Worm (Caenorhabditis elegans) whole organism, young adult: ENCODE results near the gene K07C11.8.

Source experiments
- B0336.3 ChIP-seq: fragments of 200-800 bp; sonication (Bioruptor generic); IDR thresholded peaks from 2 replicates; pipeline ENCODE4 v1.3.6; 2022; ENCODE audit warnings: missing genetic modification characterization, missing compliant biosample characterization
- F23B12.7 ChIP-seq: sonication (generic microtip); optimal IDR thresholded peaks from 2 replicates; lab custom pipeline; 2017; ENCODE audit warnings: missing genetic modification characterization, mild to moderate bottlenecking, missing compliant biosample characterization, antibody characterized with exemption, moderate library complexity; ENCODE audit not compliant: insufficient read depth
- F37B4.10 ChIP-seq: fragments of 200-800 bp; sonication (Bioruptor generic); IDR thresholded peaks from 2 replicates; pipeline ENCODE4 v1.3.6; 2022; ENCODE audit warnings: missing genetic modification characterization, missing compliant biosample characterization
- F39B2.1 ChIP-seq: fragments of 200-800 bp; sonication (Bioruptor generic); IDR thresholded peaks from 2 replicates; pipeline ENCODE4 v1.3.6; 2022; ENCODE audit warnings: missing genetic modification reagents, missing genetic modification characterization, missing compliant biosample characterization
- F57C9.4 ChIP-seq: sonication (generic microtip); optimal IDR thresholded peaks from 2 replicates; lab custom pipeline; 2017; ENCODE audit warnings: mild to moderate bottlenecking, missing genetic modification characterization, missing compliant biosample characterization
- T07F8.4 ChIP-seq: sonication (generic microtip); optimal IDR thresholded peaks from 2 replicates; lab custom pipeline; 2016; ENCODE audit warnings: mild to moderate bottlenecking, missing genetic modification characterization, moderate library complexity, missing compliant biosample characterization
- ZK185.1 ChIP-seq: sonication (generic microtip); optimal IDR thresholded peaks from 2 replicates; lab custom pipeline; 2016; ENCODE audit warnings: mild to moderate bottlenecking, missing genetic modification characterization, missing compliant biosample characterization; ENCODE audit not compliant: poor library complexity, severe bottlenecking
- ama-1 ChIP-seq, 3 experiments: fragments of 150-350 bp in 1 of 3; sonication (generic microtip) in 2 of 3; optimal IDR thresholded peaks; 2 replicates each; lab custom pipeline; 2014 to 2018; ENCODE audit warnings: missing biosample characterization in 2 of 3, missing genetic modification characterization in 2 of 3, missing genetic modification reagents in 2 of 3
- aptf-2 ChIP-seq: fragments of 200-800 bp; sonication (Bioruptor generic); conservative IDR thresholded peaks from 2 replicates; pipeline ENCODE4 v1.3.6; 2022; ENCODE audit warnings: missing genetic modification reagents, missing genetic modification characterization, missing compliant biosample characterization
- aptf-3 ChIP-seq: fragments of 200-800 bp; sonication (Bioruptor generic); IDR thresholded peaks from 2 replicates; pipeline ENCODE4 v1.3.6; 2022; ENCODE audit warnings: missing genetic modification characterization, missing compliant biosample characterization
- atf-7 ChIP-seq: sonication (generic microtip); optimal IDR thresholded peaks from 2 replicates; lab custom pipeline; 2017; ENCODE audit warnings: mild to moderate bottlenecking, missing genetic modification characterization, missing compliant biosample characterization
- attf-3 ChIP-seq: fragments of 200-800 bp; sonication (Bioruptor generic); conservative IDR thresholded peaks from 2 replicates; pipeline ENCODE4 v1.3.6; 2022; ENCODE audit warnings: missing genetic modification reagents, missing genetic modification characterization, missing compliant biosample characterization
- attf-6 ChIP-seq: fragments of 200-800 bp; sonication (Bioruptor generic); IDR thresholded peaks from 2 replicates; pipeline ENCODE4 v1.3.6; 2022; ENCODE audit warnings: missing genetic modification reagents, missing genetic modification characterization, missing compliant biosample characterization
- bed-2 ChIP-seq: fragments of 200-800 bp; sonication (Bioruptor generic); IDR thresholded peaks from 2 replicates; pipeline ENCODE4 v1.3.6; 2022; ENCODE audit warnings: missing genetic modification reagents, missing genetic modification characterization, missing compliant biosample characterization
- ccch-3 ChIP-seq: fragments of 200-800 bp; sonication (Bioruptor generic); optimal IDR thresholded peaks from 2 replicates; lab custom pipeline; 2018; ENCODE audit warnings: mild to moderate bottlenecking, missing genetic modification characterization, missing compliant biosample characterization
- cebp-1 ChIP-seq, 2 experiments: fragments of 200-800 bp in 1 of 2; sonication (Bioruptor generic) in 1 of 2; sonication (generic microtip) in 1 of 2; IDR thresholded peaks in 1 of 2; optimal IDR thresholded peaks in 1 of 2; 2 replicates each; pipeline versions ENCODE4 v1.3.6 to Lab custom; 2017 to 2022; ENCODE audit warnings: missing compliant biosample characterization in 2 of 2, missing genetic modification characterization in 2 of 2, mild to moderate bottlenecking in 1 of 2, missing genetic modification reagents in 1 of 2, moderate library complexity in 1 of 2
- dox-1 ChIP-seq: fragments of 200-800 bp; sonication (Bioruptor generic); IDR thresholded peaks from 2 replicates; pipeline ENCODE4 v1.3.6; 2022; ENCODE audit warnings: missing genetic modification reagents, missing genetic modification characterization, missing compliant biosample characterization
- egl-44 ChIP-seq: fragments of 200-800 bp; sonication (Bioruptor generic); IDR thresholded peaks from 2 replicates; pipeline ENCODE4 v1.3.6; 2022; ENCODE audit warnings: missing genetic modification reagents, missing genetic modification characterization, missing compliant biosample characterization
- ekl-4 ChIP-seq: fragments of 200-800 bp; sonication (Bioruptor generic); IDR thresholded peaks from 2 replicates; pipeline ENCODE4 v1.3.6; 2022; ENCODE audit warnings: missing genetic modification reagents, missing genetic modification characterization, missing compliant biosample characterization
- ets-4 ChIP-seq: fragments of 200-800 bp; sonication (Bioruptor generic); optimal IDR thresholded peaks from 2 replicates; lab custom pipeline; 2018; ENCODE audit warnings: mild to moderate bottlenecking, missing genetic modification characterization, missing compliant biosample characterization
- fkh-3 ChIP-seq: sonication (generic microtip); optimal IDR thresholded peaks from 2 replicates; lab custom pipeline; 2016; ENCODE audit warnings: mild to moderate bottlenecking, missing genetic modification characterization, missing compliant biosample characterization
- gei-17 ChIP-seq: fragments of 200-800 bp; sonication (Bioruptor generic); optimal IDR thresholded peaks from 2 replicates; lab custom pipeline; 2018; ENCODE audit warnings: mild to moderate bottlenecking, missing genetic modification characterization, missing compliant biosample characterization
- hsf-1 ChIP-seq: fragments of 200-800 bp; sonication (Bioruptor generic); IDR thresholded peaks from 2 replicates; pipeline ENCODE4 v1.3.6; 2022; ENCODE audit warnings: missing genetic modification reagents, missing genetic modification characterization, missing compliant biosample characterization
- let-526 ChIP-seq: fragments of 200-800 bp; sonication (Bioruptor generic); IDR thresholded peaks from 2 replicates; pipeline ENCODE4 v1.3.6; 2022; ENCODE audit warnings: missing genetic modification reagents, missing genetic modification characterization, missing compliant biosample characterization
- madf-10 ChIP-seq: sonication (generic microtip); optimal IDR thresholded peaks from 2 replicates; lab custom pipeline; 2016; ENCODE audit warnings: mild to moderate bottlenecking, missing genetic modification characterization, missing compliant biosample characterization
- madf-3 ChIP-seq: fragments of 200-800 bp; sonication (Bioruptor generic); IDR thresholded peaks from 2 replicates; pipeline ENCODE4 v1.3.6; 2022; ENCODE audit warnings: missing genetic modification reagents, missing genetic modification characterization, missing compliant biosample characterization
- mes-4 ChIP-seq: sonication (generic microtip); optimal IDR thresholded peaks from 2 replicates; lab custom pipeline; 2016; ENCODE audit warnings: missing genotype, missing genetic modification characterization, missing compliant biosample characterization
- mxl-1 ChIP-seq: sonication (generic microtip); optimal IDR thresholded peaks from 2 replicates; lab custom pipeline; 2016; ENCODE audit warnings: missing genetic modification characterization, missing compliant biosample characterization
- nhr-27 ChIP-seq: fragments of 200-800 bp; sonication (Bioruptor generic); optimal IDR thresholded peaks from 2 replicates; lab custom pipeline; 2018; ENCODE audit warnings: mild to moderate bottlenecking, missing genetic modification characterization, moderate library complexity, missing compliant biosample characterization
- pbrm-1 ChIP-seq: fragments of 200-800 bp; sonication (Bioruptor generic); IDR thresholded peaks from 2 replicates; pipeline ENCODE4 v1.3.6; 2022; ENCODE audit warnings: missing genetic modification reagents, missing genetic modification characterization, missing compliant biosample characterization
- pha-4 ChIP-seq: fragments of 150-350 bp; sonication (generic microtip); optimal IDR thresholded peaks from 2 replicates; lab custom pipeline; 2014; ENCODE audit warnings: missing biosample characterization, missing genetic modification reagents, missing genetic modification characterization
- rcor-1 ChIP-seq: fragments of 200-800 bp; sonication (Bioruptor generic); IDR thresholded peaks from 2 replicates; pipeline ENCODE4 v1.3.6; 2022; ENCODE audit warnings: missing genetic modification reagents, missing genetic modification characterization, missing compliant biosample characterization
- sdz-38 ChIP-seq: sonication (generic microtip); optimal IDR thresholded peaks from 2 replicates; lab custom pipeline; 2016; ENCODE audit warnings: missing genotype, missing genetic modification characterization, missing compliant biosample characterization
- sea-2 ChIP-seq: fragments of 200-800 bp; sonication (Bioruptor generic); IDR thresholded peaks from 2 replicates; pipeline ENCODE4 v1.3.6; 2022; ENCODE audit warnings: missing genetic modification characterization, missing compliant biosample characterization
- snpc-1.1 ChIP-seq: sonication (generic microtip); optimal IDR thresholded peaks from 2 replicates; lab custom pipeline; 2017; ENCODE audit warnings: missing genetic modification characterization, mild to moderate bottlenecking, missing compliant biosample characterization, antibody characterized with exemption, moderate library complexity, missing genotype, missing genetic modification reagents; ENCODE audit not compliant: insufficient read depth
- snpc-1.3 ChIP-seq: sonication (generic microtip); optimal IDR thresholded peaks from 2 replicates; lab custom pipeline; 2017; ENCODE audit warnings: missing genetic modification characterization, mild to moderate bottlenecking, missing compliant biosample characterization, antibody characterized with exemption, moderate library complexity, missing genotype, missing genetic modification reagents; ENCODE audit not compliant: insufficient read depth
- snpc-3.4 ChIP-seq: sonication (generic microtip); optimal IDR thresholded peaks from 2 replicates; lab custom pipeline; 2017; ENCODE audit warnings: missing genetic modification characterization, mild to moderate bottlenecking, missing compliant biosample characterization, antibody characterized with exemption, moderate library complexity, missing genotype, missing genetic modification reagents
- snpc-4 ChIP-seq, 5 experiments: fragments of 150-350 bp in 1 of 5; sonication (generic microtip) in 4 of 5; optimal IDR thresholded peaks; 2 replicates each; lab custom pipeline; 2014 to 2018; ENCODE audit warnings: missing genetic modification characterization in 5 of 5, missing biosample characterization in 3 of 5, antibody characterized with exemption in 2 of 5, mild to moderate bottlenecking in 2 of 5, missing compliant biosample characterization in 2 of 5, missing genotype in 2 of 5, moderate library complexity in 2 of 5, missing genetic modification reagents in 1 of 5
- somi-1 ChIP-seq: fragments of 200-800 bp; sonication (Bioruptor generic); optimal IDR thresholded peaks from 2 replicates; lab custom pipeline; 2018; ENCODE audit warnings: mild to moderate bottlenecking, missing genetic modification characterization, missing compliant biosample characterization
- sptf-2 ChIP-seq: fragments of 200-800 bp; sonication (Bioruptor generic); optimal IDR thresholded peaks from 2 replicates; lab custom pipeline; 2018; ENCODE audit warnings: mild to moderate bottlenecking, missing genetic modification characterization, missing compliant biosample characterization
- tbp1 ChIP-seq: fragments of 200-800 bp; sonication (Bioruptor generic); optimal IDR thresholded peaks from 2 replicates; lab custom pipeline; 2018; ENCODE audit warnings: mild to moderate bottlenecking, missing genetic modification characterization, missing compliant biosample characterization
- tlf-1 ChIP-seq: fragments of 200-800 bp; sonication (Bioruptor generic); optimal IDR thresholded peaks from 2 replicates; lab custom pipeline; 2018; ENCODE audit warnings: mild to moderate bottlenecking, missing genetic modification characterization, missing compliant biosample characterization
- unc-130 ChIP-seq: sonication (generic microtip); optimal IDR thresholded peaks from 2 replicates; lab custom pipeline; 2016; ENCODE audit warnings: missing genetic modification reagents, missing genetic modification characterization, missing compliant biosample characterization
- unc-62 ChIP-seq: fragments of 150-350 bp; optimal IDR thresholded peaks from 2 replicates; lab custom pipeline; 2014; ENCODE audit warnings: missing biosample characterization, missing genetic modification reagents, missing genetic modification characterization
- zim-3 ChIP-seq: sonication (generic microtip); optimal IDR thresholded peaks from 2 replicates; lab custom pipeline; 2017; ENCODE audit warnings: mild to moderate bottlenecking, missing genetic modification characterization, moderate library complexity, missing compliant biosample characterization
- ztf-22 ChIP-seq: fragments of 200-800 bp; sonication (Bioruptor generic); optimal IDR thresholded peaks from 2 replicates; lab custom pipeline; 2018; ENCODE audit warnings: mild to moderate bottlenecking, missing genetic modification characterization, moderate library complexity, missing compliant biosample characterization
- ztf-28 ChIP-seq: fragments of 200-800 bp; sonication (Bioruptor generic); IDR thresholded peaks from 2 replicates; pipeline ENCODE4 v1.3.6; 2022; ENCODE audit warnings: missing genetic modification reagents, missing genetic modification characterization, missing compliant biosample characterization

Gene K07C11.8

DNA sequence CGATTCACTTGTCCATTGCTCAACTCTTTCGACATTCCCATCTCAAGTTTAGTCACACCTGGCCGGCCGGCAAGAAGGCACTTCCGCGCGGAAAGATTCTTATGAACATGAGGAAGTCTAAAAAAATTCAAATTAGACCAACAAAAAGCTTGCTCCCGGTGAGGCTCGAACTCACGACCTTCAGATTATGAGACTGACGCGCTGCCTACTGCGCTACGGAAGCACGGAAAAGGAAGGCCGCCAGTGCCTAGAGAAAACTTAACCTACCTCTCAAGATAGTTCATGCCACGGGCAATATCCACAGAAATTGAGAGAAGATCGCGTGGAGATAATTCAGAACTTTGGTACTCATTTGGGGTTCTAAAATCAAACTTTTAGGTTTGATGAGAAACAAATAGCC lies 12.4 kb upstream of the K07C11.8 start (continued):
- TF ChIP-seq cebp-1 (GFP tag; IDR thresholded peaks at IDR 0.05; lab: Robert Waterston, UW) (no peak), cebp-1 (tag; optimal IDR thresholded peaks at IDR 0.05; lab: Kevin White, UChicago) (no peak), mxl-1 (tag; lab: Kevin White, UChicago) (no peak), snpc-3.4 (tag; lab: Kevin White, UChicago) (no peak), aptf-3 (GFP tag; lab: Robert Waterston, UW) (no peak), attf-3 (GFP tag; lab: Robert Waterston, UW) (no peak), nhr-27 (tag; lab: Kevin White, UChicago) (no peak), F23B12.7 (tag; lab: Kevin White, UChicago) (no peak), madf-3 (GFP tag; lab: Robert Waterston, UW) (no peak), pbrm-1 (GFP tag; lab: Robert Waterston, UW) (peak; percentile 77), pha-4 (tag; lab: Kevin White, UChicago) (no peak), ets-4 (GFP tag; lab: Kevin White, UChicago) (no peak), F37B4.10 (GFP tag; lab: Robert Waterston, UW) (no peak), sdz-38 (tag; lab: Kevin White, UChicago) (no peak), let-526 (no peak), bed-2 (GFP tag; lab: Robert Waterston, UW) (no peak), atf-7 (no peak), ama-1 (optimal IDR thresholded peaks at IDR 0.05; lab: Kevin White, UChicago) (no peak), ama-1 (GFP tag; optimal IDR thresholded peaks at IDR 0.05; lab: Kevin White, UChicago) (no peak), fkh-3 (tag; lab: Kevin White, UChicago) (no peak), ztf-22 (no peak), unc-130 (GFP tag; lab: Kevin White, UChicago) (no peak), mes-4 (tag; lab: Kevin White, UChicago) (peak; percentile 23), snpc-1.3 (no peak), snpc-1.1 (tag; lab: Kevin White, UChicago) (peak; percentile 53), ekl-4 (GFP tag; lab: Robert Waterston, UW) (no peak), somi-1 (GFP tag; lab: Kevin White, UChicago) (no peak), ccch-3 (GFP tag; lab: Kevin White, UChicago) (no peak), unc-62 (GFP tag; lab: Kevin White, UChicago) (no peak), tbp1 (GFP tag; lab: Kevin White, UChicago) (peak; percentile 91), hsf-1 (no peak), sptf-2 (GFP tag; lab: Kevin White, UChicago) (no peak), B0336.3 (GFP tag; lab: Robert Waterston, UW) (no peak), rcor-1 (GFP tag; lab: Robert Waterston, UW) (no peak)

DNA sequence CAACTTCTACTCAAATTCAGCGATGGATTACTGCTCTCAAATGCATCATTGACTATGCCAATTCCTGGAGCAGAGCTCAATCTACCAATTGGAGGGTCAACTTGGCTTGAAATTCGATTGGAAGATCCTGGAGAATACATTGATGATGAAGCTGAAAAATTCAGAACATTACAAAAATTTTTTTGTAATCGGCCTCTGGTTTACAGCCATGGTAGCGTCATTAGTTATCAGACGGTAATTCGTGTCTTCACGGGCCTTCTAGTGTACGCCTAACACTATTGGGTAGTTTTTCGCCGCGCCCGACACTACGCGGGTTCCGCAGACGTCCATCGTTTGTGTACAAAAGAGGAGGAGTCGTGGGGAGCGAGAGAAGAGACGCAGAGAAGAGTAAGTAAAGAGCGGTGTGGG lies 11.0 kb upstream of the K07C11.8 start:
- TF ChIP-seq egl-44 (GFP tag; lab: Robert Waterston, UW), result 0 out of 2 replicates have a peak, but pooled peaks have one; percentile 38
- TF ChIP-seq gei-17, result peak; percentile 55
- peak; percentile 1 for TF ChIP-seq zim-3 (tag; lab: Kevin White, UChicago)
- TF ChIP-seq F57C9.4 (tag; lab: Kevin White, UChicago), result no peak
- TF ChIP-seq ccch-3 (GFP tag; lab: Kevin White, UChicago), result no peak
- peak; percentile 77 for TF ChIP-seq madf-10 (tag; lab: Kevin White, UChicago)
- TF ChIP-seq ztf-28 (GFP tag; lab: Robert Waterston, UW), result peak; percentile 91
- peak; percentile 96 for TF ChIP-seq dox-1 (GFP tag; lab: Robert Waterston, UW)
- TF ChIP-seq F39B2.1, result peak; percentile 82
- TF ChIP-seq ZK185.1 (tag; lab: Kevin White, UChicago), result peak; percentile 89
- peak; percentile 69 for TF ChIP-seq tlf-1
- TF ChIP-seq T07F8.4 (tag; lab: Kevin White, UChicago), result peak; percentile 20
- TF ChIP-seq sea-2, result no peak
- peak; percentile 100 for TF ChIP-seq snpc-4 (GFP tag; optimal IDR thresholded peaks at IDR 0.05; lab: Kevin White, UChicago)
- TF ChIP-seq snpc-4 (tag; optimal IDR thresholded peaks at IDR 0.05; lab: Kevin White, UChicago), result peak; percentile 99 to 100 (median 100)
- peak; percentile 41; the same call in 1 of the 2 replicates for TF ChIP-seq bed-2 (GFP tag; lab: Robert Waterston, UW)
- TF ChIP-seq aptf-2, result 0 out of 2 replicates have a peak, but pooled peaks have one; percentile 53
- peak; percentile 94 for TF ChIP-seq attf-6 (GFP tag; lab: Robert Waterston, UW)
